Worm (Caenorhabditis elegans): ENCODE results near the gene nhx-2.

- TF ChIP-seq cog-1 (tag; optimal IDR thresholded peaks at IDR 0.05): no peak
- TF ChIP-seq ztf-29 (GFP tag; IDR thresholded peaks at IDR 0.05): no peak
- TF ChIP-seq flt-1 (GFP tag; IDR thresholded peaks at IDR 0.05): peak; percentile 54; the same call in 1 of the 2 replicates
Measured at ce11 chrII:7669409-7669808, 24.3 kb downstream of the nhx-2 start.
